In the genomic region with DNA sequence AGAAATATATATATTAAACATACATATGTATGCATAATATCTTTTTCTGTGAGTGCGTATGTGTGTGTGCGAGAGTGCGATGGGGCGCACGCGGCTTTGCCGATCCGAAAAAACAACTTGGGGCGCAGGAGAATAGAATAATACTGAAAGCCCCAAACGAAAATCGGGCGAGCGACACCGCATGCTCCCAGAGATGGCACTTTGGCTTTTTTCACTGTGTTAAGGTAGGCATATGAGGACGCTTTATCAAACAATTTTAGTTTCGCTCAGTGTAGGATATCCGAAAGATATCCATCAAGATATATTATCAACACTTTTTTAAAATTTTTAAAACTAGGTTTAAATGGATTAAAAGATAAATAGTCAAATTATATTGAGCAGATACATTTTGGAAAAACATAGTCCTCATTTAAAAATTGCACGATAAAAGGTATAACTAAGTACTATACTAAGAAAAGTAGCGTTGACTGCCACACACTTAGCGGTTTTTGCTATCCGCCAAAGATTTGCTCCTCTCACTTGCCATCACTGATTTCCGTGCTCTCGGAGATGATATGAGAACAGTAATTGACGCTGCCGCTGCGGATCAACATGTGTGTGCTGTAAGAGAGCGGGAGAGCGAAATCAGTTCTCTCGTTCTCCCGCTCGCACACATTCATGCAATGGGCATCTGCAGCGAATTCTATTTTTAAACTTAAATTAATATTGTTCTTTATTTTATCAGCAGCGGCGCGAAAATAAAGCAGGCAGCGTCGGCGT, we compare ENCODE assay signal across 5 fruit fly cellular contexts.
TF ChIP-seq lines count a peak whose summit lies in the region.

No protein-coding gene starts in this region.

TF ChIP-seq in whole organism, adult, 20 proteins besides CTCF, POLR2A, EP300 and RAD21 (continued from another document):
- TF ChIP-seq toe (GFP tag; optimal IDR thresholded peaks at IDR 0.05; lab: Kevin White, UChicago) (peak; percentile 38), kay (GFP tag; lab: Kevin White, UChicago; ENCODE audit: borderline replicate concordance) (peak; percentile 98), cnc (optimal IDR thresholded peaks at IDR 0.05; lab: Kevin White, UChicago) (no peak), CG1620 (GFP tag; optimal IDR thresholded peaks at IDR 0.05; lab: Kevin White, UChicago) (no peak)

TF ChIP-seq in whole organism, embryonic, 481 proteins besides CTCF, POLR2A, EP300 and RAD21 (continued from another document and continues in another):
- TF ChIP-seq corto (GFP tag; optimal IDR thresholded peaks at IDR 0.05; lab: Kevin White, UChicago) (no peak), CG9437 (GFP tag; optimal IDR thresholded peaks at IDR 0.05; lab: Kevin White, UChicago) (peak; percentile 69), Doc2 (GFP tag; IDR thresholded peaks at IDR 0.05; lab: Robert Waterston, UW) (no peak), zfh2 (GFP tag; optimal IDR thresholded peaks at IDR 0.05; lab: Kevin White, UChicago) (peak; percentile 70), CG10366 (GFP tag; IDR thresholded peaks at IDR 0.05; lab: Robert Waterston, UW) (peak; percentile 19; the same call in 1 of the 2 replicates), psq (GFP tag; optimal IDR thresholded peaks at IDR 0.05; lab: Kevin White, UChicago) (peak; percentile 2), BtbVII (GFP tag; optimal IDR thresholded peaks at IDR 0.05; lab: Kevin White, UChicago) (no peak), Hmx (GFP tag; optimal IDR thresholded peaks at IDR 0.05; lab: Kevin White, UChicago) (peak; percentile 13), Gsc (GFP tag; IDR thresholded peaks at IDR 0.05; lab: Robert Waterston, UW) (no peak), al (GFP tag; IDR thresholded peaks at IDR 0.05; lab: Robert Waterston, UW) (peak; percentile 10; the same call in 1 of the 2 replicates), CG16779 (GFP tag; IDR thresholded peaks at IDR 0.05; lab: Robert Waterston, UW) (no peak), Fer3 (tag; optimal IDR thresholded peaks at IDR 0.05; lab: Kevin White, UChicago) (peak; percentile 44), CG10274 (GFP tag; optimal IDR thresholded peaks at IDR 0.05; lab: Kevin White, UChicago) (peak; percentile 32), D19A (tag; optimal IDR thresholded peaks at IDR 0.05; lab: Kevin White, UChicago) (peak; percentile 62), HLHmδ (GFP tag; optimal IDR thresholded peaks at IDR 0.05; lab: Kevin White, UChicago) (peak; percentile 14), Scr (GFP tag; IDR thresholded peaks at IDR 0.05; lab: Robert Waterston, UW; ENCODE audit: partially characterized antibody) (no peak), slbo (GFP tag; IDR thresholded peaks at IDR 0.05; lab: Robert Waterston, UW) (peak; percentile 66), cad (GFP tag; optimal IDR thresholded peaks at IDR 0.05; lab: Kevin White, UChicago) (no peak), CG2875 (GFP tag; optimal IDR thresholded peaks at IDR 0.05; lab: Kevin White, UChicago) (no peak), CG7271 (tag; optimal IDR thresholded peaks at IDR 0.05; lab: Kevin White, UChicago) (no peak), ro (GFP tag; IDR thresholded peaks at IDR 0.05; lab: Robert Waterston, UW) (0 out of 2 replicates have a peak, but pooled peaks have one; percentile 20), dmrt11E (tag; optimal IDR thresholded peaks at IDR 0.05; lab: Kevin White, UChicago) (peak; percentile 71), CG4328 (GFP tag; optimal IDR thresholded peaks at IDR 0.05; lab: Kevin White, UChicago) (peak; percentile 21), nerfin-1 (tag; optimal IDR thresholded peaks at IDR 0.05; lab: Kevin White, UChicago) (peak; percentile 7), otp (GFP tag; IDR thresholded peaks at IDR 0.05; lab: Robert Waterston, UW) (0 out of 3 replicates have a peak, but pooled peaks have one; percentile 37), CG30431 (GFP tag; optimal IDR thresholded peaks at IDR 0.05; lab: Kevin White, UChicago) (peak; percentile 47), en (GFP tag; optimal IDR thresholded peaks at IDR 0.05; lab: Kevin White, UChicago) (peak; percentile 19), CG10959 (GFP tag; IDR thresholded peaks at IDR 0.05; lab: Robert Waterston, UW) (no peak), Nf-YC (tag; optimal IDR thresholded peaks at IDR 0.05; lab: Kevin White, UChicago) (peak; percentile 63)

TF ChIP-seq in whole organism, prepupa, 60 proteins besides CTCF, POLR2A, EP300 and RAD21 (continued from another document and continues in another):
- TF ChIP-seq cyc (GFP tag; optimal IDR thresholded peaks at IDR 0.05; lab: Kevin White, UChicago), result peak; percentile 49
- TF ChIP-seq svp (GFP tag; lab: Kevin White, UChicago), result peak; percentile 91
- TF ChIP-seq CG6163 (GFP tag; IDR thresholded peaks at IDR 0.05; lab: Robert Waterston, UW), result peak; percentile 59; the same call in 2 of the 3 replicates
- peak; percentile 65 for TF ChIP-seq Sox14 (GFP tag; optimal IDR thresholded peaks at IDR 0.05; lab: Kevin White, UChicago)
- TF ChIP-seq dac (GFP tag; optimal IDR thresholded peaks at IDR 0.05; lab: Kevin White, UChicago), result peak; percentile 42
- TF ChIP-seq CG31627 (GFP tag; optimal IDR thresholded peaks at IDR 0.05; lab: Kevin White, UChicago), result peak; percentile 67
- peak; percentile 9 for TF ChIP-seq dsx (GFP tag; optimal IDR thresholded peaks at IDR 0.05; lab: Kevin White, UChicago; ENCODE audit: poor library complexity, severe bottlenecking)
- peak; percentile 76 for TF ChIP-seq Eip75B (GFP tag; optimal IDR thresholded peaks at IDR 0.05; lab: Kevin White, UChicago)
- TF ChIP-seq CG10631 (GFP tag; optimal IDR thresholded peaks at IDR 0.05; lab: Kevin White, UChicago), result peak; percentile 54
- TF ChIP-seq CG34406 (GFP tag; optimal IDR thresholded peaks at IDR 0.05; lab: Kevin White, UChicago), result peak; percentile 49
- TF ChIP-seq Blimp-1 (GFP tag; optimal IDR thresholded peaks at IDR 0.05; lab: Kevin White, UChicago), result peak; percentile 36
- peak; percentile 73 for TF ChIP-seq CG32006 (GFP tag; optimal IDR thresholded peaks at IDR 0.05; lab: Kevin White, UChicago)
- no peak for TF ChIP-seq CG11294 (GFP tag; IDR thresholded peaks at IDR 0.05; lab: Robert Waterston, UW)
- TF ChIP-seq Smox (GFP tag; optimal IDR thresholded peaks at IDR 0.05; lab: Kevin White, UChicago), result peak; percentile 27
- TF ChIP-seq Sox102F (GFP tag; optimal IDR thresholded peaks at IDR 0.05; lab: Kevin White, UChicago), result peak; percentile 63
- peak; percentile 41; the same call in 2 of the 3 replicates for TF ChIP-seq eg (GFP tag; IDR thresholded peaks at IDR 0.05; lab: Robert Waterston, UW)
- peak; percentile 4 for TF ChIP-seq CG6854 (GFP tag; optimal IDR thresholded peaks at IDR 0.05; lab: Kevin White, UChicago)
- TF ChIP-seq Sox15 (GFP tag; optimal IDR thresholded peaks at IDR 0.05; lab: Kevin White, UChicago), result peak; percentile 33
- peak; percentile 49 to 62 for TF ChIP-seq ss (GFP tag; optimal IDR thresholded peaks at IDR 0.05; lab: Kevin White, UChicago)
- peak; percentile 63 for TF ChIP-seq Hr4 (GFP tag; optimal IDR thresholded peaks at IDR 0.05; lab: Kevin White, UChicago)
- no peak for TF ChIP-seq Lpt (GFP tag; optimal IDR thresholded peaks at IDR 0.05; lab: Kevin White, UChicago)
- TF ChIP-seq CG8119 (GFP tag; IDR thresholded peaks at IDR 0.05; lab: Robert Waterston, UW), result peak; percentile 63
- TF ChIP-seq Ets21C (GFP tag; optimal IDR thresholded peaks at IDR 0.05; lab: Kevin White, UChicago), result peak; percentile 64
- no peak; the same call in 1 of the 2 replicates for TF ChIP-seq Gug (GFP tag; IDR thresholded peaks at IDR 0.05; lab: Robert Waterston, UW)
- peak; percentile 63 for TF ChIP-seq Ets96B (tag; optimal IDR thresholded peaks at IDR 0.05; lab: Kevin White, UChicago)
- TF ChIP-seq CG8632 (GFP tag; optimal IDR thresholded peaks at IDR 0.05; lab: Kevin White, UChicago), result peak; percentile 58
- peak; percentile 44 for TF ChIP-seq CG8319 (GFP tag; optimal IDR thresholded peaks at IDR 0.05; lab: Kevin White, UChicago)
- peak; percentile 62 for TF ChIP-seq CG3032 (tag; optimal IDR thresholded peaks at IDR 0.05; lab: Kevin White, UChicago)
- no peak for TF ChIP-seq fd85E (GFP tag; optimal IDR thresholded peaks at IDR 0.05; lab: Kevin White, UChicago)
- no peak for TF ChIP-seq fkh (GFP tag; optimal IDR thresholded peaks at IDR 0.05; lab: Kevin White, UChicago)

TF ChIP-seq in whole organism, pupa, 21 proteins besides CTCF, POLR2A, EP300 and RAD21 (continued from another document):
- peak; percentile 74 for TF ChIP-seq CG8159 (tag; optimal IDR thresholded peaks at IDR 0.05; lab: Kevin White, UChicago)
- TF ChIP-seq fd96Ca (GFP tag; IDR thresholded peaks at IDR 0.05; lab: Robert Waterston, UW), result peak; percentile 47; the same call in 2 of the 3 replicates
- TF ChIP-seq Snoo (tag; optimal IDR thresholded peaks at IDR 0.05; lab: Kevin White, UChicago), result peak; percentile 58

TF ChIP-seq in whole organism, wandering third instar larva, 38 proteins besides CTCF, POLR2A, EP300 and RAD21 (continued from another document):
- peak; percentile 95 for TF ChIP-seq Dif (GFP tag; optimal IDR thresholded peaks at IDR 0.05; lab: Kevin White, UChicago; ENCODE audit: partially characterized antibody)
- TF ChIP-seq ey (GFP tag; optimal IDR thresholded peaks at IDR 0.05; lab: Kevin White, UChicago), result peak; percentile 73
- no peak for TF ChIP-seq Hr78 (GFP tag; optimal IDR thresholded peaks at IDR 0.05; lab: Kevin White, UChicago)
- TF ChIP-seq N (GFP tag; optimal IDR thresholded peaks at IDR 0.05; lab: Kevin White, UChicago), result no peak
- TF ChIP-seq CrebA (GFP tag; optimal IDR thresholded peaks at IDR 0.05; lab: Kevin White, UChicago; ENCODE audit: borderline replicate concordance), result peak; percentile 21
- TF ChIP-seq Myc (optimal IDR thresholded peaks at IDR 0.05; lab: Kevin White, UChicago), result peak; percentile 100
- peak; percentile 46 for TF ChIP-seq Hr83 (GFP tag; optimal IDR thresholded peaks at IDR 0.05; lab: Kevin White, UChicago; ENCODE audit: poor library complexity, severe bottlenecking)
- TF ChIP-seq dmrt93B (GFP tag; optimal IDR thresholded peaks at IDR 0.05; lab: Kevin White, UChicago), result peak; percentile 49
- TF ChIP-seq Abd-B (GFP tag; optimal IDR thresholded peaks at IDR 0.05; lab: Kevin White, UChicago), result no peak
- no peak for TF ChIP-seq Dfd (GFP tag; optimal IDR thresholded peaks at IDR 0.05; lab: Kevin White, UChicago)
- no peak for TF ChIP-seq Mio (GFP tag; optimal IDR thresholded peaks at IDR 0.05; lab: Kevin White, UChicago)
- TF ChIP-seq CG9705 (GFP tag; optimal IDR thresholded peaks at IDR 0.05; lab: Kevin White, UChicago), result peak; percentile 55
- peak; percentile 91 for TF ChIP-seq HLH106 (tag; optimal IDR thresholded peaks at IDR 0.05; lab: Kevin White, UChicago)
- TF ChIP-seq usp (GFP tag; optimal IDR thresholded peaks at IDR 0.05; lab: Kevin White, UChicago), result no peak
- TF ChIP-seq sv (GFP tag; optimal IDR thresholded peaks at IDR 0.05; lab: Kevin White, UChicago), result peak; percentile 49
- TF ChIP-seq Jra (GFP tag; optimal IDR thresholded peaks at IDR 0.05; lab: Kevin White, UChicago), result peak; percentile 1
- peak; percentile 92 to 93 for TF ChIP-seq dl (GFP tag; optimal IDR thresholded peaks at IDR 0.05; lab: Kevin White, UChicago; ENCODE audit: insufficient read depth in 1 of 2, partially characterized antibody in 2 of 2)
- peak; percentile 57 for TF ChIP-seq Rel (GFP tag; optimal IDR thresholded peaks at IDR 0.05; lab: Kevin White, UChicago)
- peak; percentile 0 for TF ChIP-seq Rel (tag; optimal IDR thresholded peaks at IDR 0.05; lab: Kevin White, UChicago)
- peak; percentile 24 for TF ChIP-seq Hnf4 (GFP tag; optimal IDR thresholded peaks at IDR 0.05; lab: Kevin White, UChicago)
